Worm (Caenorhabditis elegans): ENCODE measurements around the gene fbxb-108.

DNA sequence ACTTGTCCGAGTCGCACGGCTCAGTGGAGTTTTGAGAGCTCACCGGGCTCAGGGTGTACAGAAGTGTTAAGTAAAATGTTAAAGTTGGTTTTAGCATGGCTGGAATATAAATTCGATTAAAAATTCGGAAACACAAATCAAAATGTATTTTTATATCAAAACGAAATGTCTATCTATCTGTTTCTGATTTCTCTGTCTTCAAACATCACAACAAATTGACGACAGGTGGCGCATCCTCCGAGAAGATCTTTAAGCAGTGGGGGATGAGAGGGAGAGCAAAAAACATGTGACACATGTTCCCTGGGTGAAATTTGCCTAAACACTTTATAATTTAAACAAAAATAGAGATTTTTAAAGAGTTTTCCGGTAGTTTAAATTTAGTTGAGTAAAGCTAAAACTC lies 4.3 kb downstream of the fbxb-108 start, which contains the start of gene F08D12.7:
- no peak for TF ChIP-seq hmg-4 (GFP tag; optimal IDR thresholded peaks at IDR 0.05)
- TF ChIP-seq tbx-37 (GFP tag; conservative IDR thresholded peaks at IDR 0.05): no peak
- TF ChIP-seq tbx-11 (GFP tag; IDR thresholded peaks at IDR 0.05): no peak
- TF ChIP-seq ama-1 (optimal IDR thresholded peaks at IDR 0.05): no peak
- TF ChIP-seq hmbx-1 (tag; optimal IDR thresholded peaks at IDR 0.05): no peak
- no peak for TF ChIP-seq flt-1 (GFP tag; IDR thresholded peaks at IDR 0.05)
- TF ChIP-seq sea-1 (GFP tag; conservative IDR thresholded peaks at IDR 0.05): no peak
